Fruit fly (Drosophila melanogaster): ENCODE data around the gene rod.

rod gene

DNA sequence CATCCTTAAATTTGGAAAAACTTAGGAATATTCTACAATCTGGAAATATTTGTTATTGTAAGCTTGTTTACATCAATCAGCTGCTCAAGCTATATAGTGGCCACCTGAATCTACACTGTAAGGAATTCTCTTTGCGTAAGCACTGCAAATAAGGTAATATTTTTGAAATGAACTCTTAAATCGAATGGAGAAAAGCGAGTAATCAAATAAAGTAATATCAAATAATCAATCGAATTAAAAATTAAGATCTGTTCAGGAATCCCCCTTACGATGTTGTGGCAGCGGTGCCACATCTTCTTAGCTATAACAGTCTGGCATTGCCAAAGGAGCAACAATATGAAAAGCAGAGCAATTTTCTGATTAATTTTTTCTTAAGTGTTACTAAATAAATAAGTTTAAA lies 35.2 kb downstream of the rod start, which contains the start of the genes Mnat9 and CG1792 (continued):
- TF ChIP-seq hb (GFP tag; IDR thresholded peaks at IDR 0.05; ENCODE audit: partially characterized antibody) = no peak
- peak; percentile 99 for TF ChIP-seq dati (GFP tag; IDR thresholded peaks at IDR 0.05)
- peak; percentile 47 for TF ChIP-seq Dp (GFP tag; optimal IDR thresholded peaks at IDR 0.05)
- TF ChIP-seq Sox100B (GFP tag; optimal IDR thresholded peaks at IDR 0.05) = peak; percentile 93
- peak; percentile 99 for TF ChIP-seq Fer3 (tag; optimal IDR thresholded peaks at IDR 0.05)
- peak; percentile 99 for TF ChIP-seq Dip3 (GFP tag; optimal IDR thresholded peaks at IDR 0.05)
- peak; percentile 98 for TF ChIP-seq CoRest (tag; optimal IDR thresholded peaks at IDR 0.05)
- TF ChIP-seq lilli (GFP tag; optimal IDR thresholded peaks at IDR 0.05) = peak; percentile 99
- TF ChIP-seq CG14050 (GFP tag; IDR thresholded peaks at IDR 0.05) = peak; percentile 99
- peak; percentile 82 for TF ChIP-seq CG10431 (GFP tag; optimal IDR thresholded peaks at IDR 0.05)
- peak; percentile 99 for TF ChIP-seq Atf-2 (GFP tag; optimal IDR thresholded peaks at IDR 0.05)
- TF ChIP-seq her (GFP tag; optimal IDR thresholded peaks at IDR 0.05) = peak; percentile 96
- TF ChIP-seq Myb (GFP tag; optimal IDR thresholded peaks at IDR 0.05) = peak; percentile 91
- peak; percentile 99 for TF ChIP-seq Max (GFP tag; optimal IDR thresholded peaks at IDR 0.05)
- peak; percentile 100 for TF ChIP-seq Rfx (GFP tag; IDR thresholded peaks at IDR 0.05)
- peak; percentile 96 for TF ChIP-seq CG10147 (GFP tag; optimal IDR thresholded peaks at IDR 0.05)
- TF ChIP-seq gem (tag; optimal IDR thresholded peaks at IDR 0.05) = peak; percentile 99
- peak; percentile 94 for TF ChIP-seq odd (GFP tag; optimal IDR thresholded peaks at IDR 0.05)
- TF ChIP-seq hth (optimal IDR thresholded peaks at IDR 0.05) = no peak
- TF ChIP-seq CG10979 (tag; optimal IDR thresholded peaks at IDR 0.05) = peak; percentile 97
- peak; percentile 94 for TF ChIP-seq CG17802 (tag; optimal IDR thresholded peaks at IDR 0.05)
- peak; percentile 95 for TF ChIP-seq CG10565 (GFP tag; optimal IDR thresholded peaks at IDR 0.05)
- TF ChIP-seq CG4854 (GFP tag; optimal IDR thresholded peaks at IDR 0.05) = peak; percentile 98
- TF ChIP-seq C15 (GFP tag; IDR thresholded peaks at IDR 0.05) = peak; percentile 98
- TF ChIP-seq yki (optimal IDR thresholded peaks at IDR 0.05) = no peak
- TF ChIP-seq Six4 (GFP tag; optimal IDR thresholded peaks at IDR 0.05) = peak; percentile 98
- TF ChIP-seq CG31365 (tag; optimal IDR thresholded peaks at IDR 0.05) = peak; percentile 86
- peak; percentile 99 for TF ChIP-seq chif (GFP tag; optimal IDR thresholded peaks at IDR 0.05)
- TF ChIP-seq HLH4C (GFP tag; IDR thresholded peaks at IDR 0.05; ENCODE audit: partially characterized antibody) = no peak
- TF ChIP-seq CG6765 (GFP tag; optimal IDR thresholded peaks at IDR 0.05) = peak; percentile 95
- peak; percentile 100 for TF ChIP-seq slbo (GFP tag; IDR thresholded peaks at IDR 0.05)
- peak; percentile 93 for TF ChIP-seq CG11723 (GFP tag; optimal IDR thresholded peaks at IDR 0.05)
- peak; percentile 98 for TF ChIP-seq CG8765 (GFP tag; IDR thresholded peaks at IDR 0.05)
- peak; percentile 98 for TF ChIP-seq CG7839 (tag; optimal IDR thresholded peaks at IDR 0.05)
- peak; percentile 99 for TF ChIP-seq Aef1 (GFP tag; IDR thresholded peaks at IDR 0.05)
- peak; percentile 99 for TF ChIP-seq Rx (GFP tag; IDR thresholded peaks at IDR 0.05)
- no peak for TF ChIP-seq pros (GFP tag; optimal IDR thresholded peaks at IDR 0.05)
- peak; percentile 98 for TF ChIP-seq wdn (GFP tag; IDR thresholded peaks at IDR 0.05)
- peak; percentile 95 for TF ChIP-seq CG3407 (GFP tag; optimal IDR thresholded peaks at IDR 0.05)
- peak; percentile 97 for TF ChIP-seq CG18619 (GFP tag; optimal IDR thresholded peaks at IDR 0.05)
- TF ChIP-seq sc (optimal IDR thresholded peaks at IDR 0.05) = no peak
- TF ChIP-seq sc (GFP tag; optimal IDR thresholded peaks at IDR 0.05) = peak; percentile 95
- TF ChIP-seq CG15696 (tag; optimal IDR thresholded peaks at IDR 0.05) = peak; percentile 92
- peak; percentile 99 for TF ChIP-seq stc (GFP tag; IDR thresholded peaks at IDR 0.05)
- TF ChIP-seq Camta (GFP tag; optimal IDR thresholded peaks at IDR 0.05) = peak; percentile 98
- TF ChIP-seq insv (GFP tag; optimal IDR thresholded peaks at IDR 0.05) = peak; percentile 23 to 65
- TF ChIP-seq NfI (GFP tag; optimal IDR thresholded peaks at IDR 0.05) = peak; percentile 99
- no peak for TF ChIP-seq lov (optimal IDR thresholded peaks at IDR 0.05)
- peak; percentile 99 for TF ChIP-seq lov (GFP tag; IDR thresholded peaks at IDR 0.05)
- TF ChIP-seq h (optimal IDR thresholded peaks at IDR 0.05) = no peak
- TF ChIP-seq Tbp (GFP tag; optimal IDR thresholded peaks at IDR 0.05) = no peak
- TF ChIP-seq CG1233 (GFP tag; optimal IDR thresholded peaks at IDR 0.05) = peak; percentile 99
- peak; percentile 98 for TF ChIP-seq CG4820 (GFP tag; optimal IDR thresholded peaks at IDR 0.05)

Data from whole organism, embryonic.